Worm (Caenorhabditis elegans) whole organism, young adult: Measurements from ENCODE around the gene B0432.8.

Experiments used
- B0019.2 ChIP-seq: fragments of 200-800 bp; sonication (Bioruptor generic); conservative IDR thresholded peaks from 2 replicates; pipeline ENCODE4 v1.3.6; 2022; ENCODE audit warnings: missing genetic modification reagents, missing genetic modification characterization, missing compliant biosample characterization
- B0261.1 ChIP-seq: sonication (generic microtip); optimal IDR thresholded peaks from 2 replicates; lab custom pipeline; 2016; ENCODE audit warnings: mild to moderate bottlenecking, missing genetic modification characterization, moderate library complexity, missing compliant biosample characterization
- C17E4.6 ChIP-seq: fragments of 200-800 bp; sonication (Bioruptor generic); IDR thresholded peaks from 2 replicates; pipeline ENCODE4 v1.3.6; 2022; ENCODE audit warnings: missing genetic modification reagents, missing genetic modification characterization, missing compliant biosample characterization
- F37B4.10 ChIP-seq: fragments of 200-800 bp; sonication (Bioruptor generic); IDR thresholded peaks from 2 replicates; pipeline ENCODE4 v1.3.6; 2022; ENCODE audit warnings: missing genetic modification characterization, missing compliant biosample characterization
- F39B2.1 ChIP-seq: fragments of 200-800 bp; sonication (Bioruptor generic); IDR thresholded peaks from 2 replicates; pipeline ENCODE4 v1.3.6; 2022; ENCODE audit warnings: missing genetic modification reagents, missing genetic modification characterization, missing compliant biosample characterization
- F49E8.2 ChIP-seq: sonication (generic microtip); optimal IDR thresholded peaks from 3 replicates; lab custom pipeline; 2017; ENCODE audit warnings: missing genetic modification characterization, mild to moderate bottlenecking, missing compliant biosample characterization, antibody characterized with exemption, moderate library complexity; ENCODE audit not compliant: insufficient read depth
- F57A8.1 ChIP-seq: fragments of 200-800 bp; sonication (Bioruptor generic); optimal IDR thresholded peaks from 2 replicates; lab custom pipeline; 2018; ENCODE audit warnings: mild to moderate bottlenecking, missing genetic modification characterization, moderate library complexity, missing compliant biosample characterization
- Y53F4B.3 ChIP-seq: fragments of 200-800 bp; sonication (Bioruptor generic); IDR thresholded peaks from 2 replicates; pipeline ENCODE4 v1.3.6; 2022; ENCODE audit warnings: missing genetic modification reagents, missing genetic modification characterization, missing compliant biosample characterization
- Y56A3A.18 ChIP-seq: fragments of 200-800 bp; sonication (Bioruptor generic); IDR thresholded peaks from 2 replicates; pipeline ENCODE4 v1.3.6; 2022; ENCODE audit warnings: missing genetic modification reagents, missing genetic modification characterization, missing compliant biosample characterization
- akir-1 ChIP-seq: fragments of 200-800 bp; sonication (Bioruptor generic); optimal IDR thresholded peaks from 2 replicates; lab custom pipeline; 2018; ENCODE audit warnings: mild to moderate bottlenecking, missing genetic modification characterization, moderate library complexity, missing compliant biosample characterization
- ama-1 ChIP-seq, 3 experiments: fragments of 150-350 bp in 1 of 3; sonication (generic microtip) in 2 of 3; optimal IDR thresholded peaks; 2 replicates each; lab custom pipeline; 2014 to 2018; ENCODE audit warnings: missing biosample characterization in 2 of 3, missing genetic modification characterization in 2 of 3, missing genetic modification reagents in 2 of 3
- atf-7 ChIP-seq: sonication (generic microtip); optimal IDR thresholded peaks from 2 replicates; lab custom pipeline; 2017; ENCODE audit warnings: mild to moderate bottlenecking, missing genetic modification characterization, missing compliant biosample characterization
- attf-3 ChIP-seq: fragments of 200-800 bp; sonication (Bioruptor generic); conservative IDR thresholded peaks from 2 replicates; pipeline ENCODE4 v1.3.6; 2022; ENCODE audit warnings: missing genetic modification reagents, missing genetic modification characterization, missing compliant biosample characterization
- bed-1 ChIP-seq: fragments of 200-800 bp; sonication (Bioruptor generic); IDR thresholded peaks from 2 replicates; pipeline ENCODE4 v1.3.6; 2022; ENCODE audit warnings: missing genetic modification reagents, missing genetic modification characterization, missing compliant biosample characterization
- efl-1 ChIP-seq: fragments of 150-350 bp; optimal IDR thresholded peaks from 2 replicates; lab custom pipeline; 2014; ENCODE audit warnings: missing biosample characterization, missing genetic modification reagents, missing genetic modification characterization
- fkh-3 ChIP-seq: sonication (generic microtip); optimal IDR thresholded peaks from 2 replicates; lab custom pipeline; 2016; ENCODE audit warnings: mild to moderate bottlenecking, missing genetic modification characterization, missing compliant biosample characterization
- gei-17 ChIP-seq: fragments of 200-800 bp; sonication (Bioruptor generic); optimal IDR thresholded peaks from 2 replicates; lab custom pipeline; 2018; ENCODE audit warnings: mild to moderate bottlenecking, missing genetic modification characterization, missing compliant biosample characterization
- lin-26 ChIP-seq: fragments of 200-800 bp; sonication (Bioruptor generic); IDR thresholded peaks from 2 replicates; pipeline ENCODE4 v1.3.6; 2022; ENCODE audit warnings: missing genetic modification reagents, missing genetic modification characterization, missing compliant biosample characterization
- madf-10 ChIP-seq: sonication (generic microtip); optimal IDR thresholded peaks from 2 replicates; lab custom pipeline; 2016; ENCODE audit warnings: mild to moderate bottlenecking, missing genetic modification characterization, missing compliant biosample characterization
- madf-8 ChIP-seq: fragments of 200-800 bp; sonication (Bioruptor generic); conservative IDR thresholded peaks from 2 replicates; pipeline ENCODE4 v1.3.6; 2022; ENCODE audit warnings: missing genetic modification reagents, missing genetic modification characterization, missing compliant biosample characterization
- mel-28 ChIP-seq: sonication (generic microtip); optimal IDR thresholded peaks from 2 replicates; lab custom pipeline; 2016; ENCODE audit warnings: borderline replicate concordance, mild to moderate bottlenecking, missing genetic modification characterization, missing compliant biosample characterization
- nfya-2 ChIP-seq: fragments of 200-800 bp; sonication (Bioruptor generic); IDR thresholded peaks from 2 replicates; pipeline ENCODE4 v1.3.6; 2022; ENCODE audit warnings: missing genetic modification reagents, missing genetic modification characterization, missing compliant biosample characterization
- nhr-120 ChIP-seq: fragments of 200-800 bp; sonication (Bioruptor generic); IDR thresholded peaks from 2 replicates; pipeline ENCODE4 v1.3.6; 2022; ENCODE audit warnings: missing genetic modification characterization, missing compliant biosample characterization
- nhr-80 ChIP-seq: sonication (generic microtip); optimal IDR thresholded peaks from 2 replicates; lab custom pipeline; 2016; ENCODE audit warnings: missing genetic modification characterization, missing compliant biosample characterization
- pha-4 ChIP-seq: fragments of 150-350 bp; sonication (generic microtip); optimal IDR thresholded peaks from 2 replicates; lab custom pipeline; 2014; ENCODE audit warnings: missing biosample characterization, missing genetic modification reagents, missing genetic modification characterization
- snpc-1.3 ChIP-seq: sonication (generic microtip); optimal IDR thresholded peaks from 2 replicates; lab custom pipeline; 2017; ENCODE audit warnings: missing genetic modification characterization, mild to moderate bottlenecking, missing compliant biosample characterization, antibody characterized with exemption, moderate library complexity, missing genotype, missing genetic modification reagents; ENCODE audit not compliant: insufficient read depth
- snpc-4 ChIP-seq, 5 experiments: fragments of 150-350 bp in 1 of 5; sonication (generic microtip) in 4 of 5; optimal IDR thresholded peaks; 2 replicates each; lab custom pipeline; 2014 to 2018; ENCODE audit warnings: missing genetic modification characterization in 5 of 5, missing biosample characterization in 3 of 5, antibody characterized with exemption in 2 of 5, mild to moderate bottlenecking in 2 of 5, missing compliant biosample characterization in 2 of 5, missing genotype in 2 of 5, moderate library complexity in 2 of 5, missing genetic modification reagents in 1 of 5
- sptf-2 ChIP-seq: fragments of 200-800 bp; sonication (Bioruptor generic); optimal IDR thresholded peaks from 2 replicates; lab custom pipeline; 2018; ENCODE audit warnings: mild to moderate bottlenecking, missing genetic modification characterization, missing compliant biosample characterization
- tbx-9 ChIP-seq: sonication (generic microtip); optimal IDR thresholded peaks from 2 replicates; lab custom pipeline; 2016; ENCODE audit warnings: borderline replicate concordance, missing genetic modification characterization, inconsistent platforms, missing compliant biosample characterization
- unc-62 ChIP-seq: fragments of 150-350 bp; optimal IDR thresholded peaks from 2 replicates; lab custom pipeline; 2014; ENCODE audit warnings: missing biosample characterization, missing genetic modification reagents, missing genetic modification characterization
- zfh-2 ChIP-seq: fragments of 200-800 bp; sonication (Bioruptor generic); conservative IDR thresholded peaks from 2 replicates; pipeline ENCODE4 v1.3.6; 2022; ENCODE audit warnings: missing genetic modification reagents, missing genetic modification characterization, missing compliant biosample characterization
- zim-3 ChIP-seq: sonication (generic microtip); optimal IDR thresholded peaks from 2 replicates; lab custom pipeline; 2017; ENCODE audit warnings: mild to moderate bottlenecking, missing genetic modification characterization, moderate library complexity, missing compliant biosample characterization

The B0432.8 gene

ce11 chrII:255124-255523 is 23.4 kb downstream of the B0432.8 start (continued):
- TF ChIP-seq akir-1 (GFP tag; lab: Kevin White, UChicago) (peak; percentile 18), F49E8.2 (tag; lab: Kevin White, UChicago) (peak; percentile 87), atf-7 (peak; percentile 69), B0261.1 (peak; percentile 13), nhr-120 (no peak), attf-3 (peak; percentile 80), nfya-2 (GFP tag; lab: Robert Waterston, UW) (no peak), zfh-2 (peak; percentile 70; the same call in 1 of the 2 replicates), F37B4.10 (GFP tag; lab: Robert Waterston, UW) (no peak), fkh-3 (tag; lab: Kevin White, UChicago) (no peak), efl-1 (peak; percentile 79), Y53F4B.3 (GFP tag; lab: Robert Waterston, UW) (peak; percentile 63; the same call in 1 of the 2 replicates), zim-3 (tag; lab: Kevin White, UChicago) (peak; percentile 48), mel-28 (tag; lab: Kevin White, UChicago) (peak; percentile 70), unc-62 (GFP tag; lab: Kevin White, UChicago) (no peak)

- TF ChIP-seq ama-1 (optimal IDR thresholded peaks at IDR 0.05; lab: Kevin White, UChicago), result no peak
- no peak for TF ChIP-seq ama-1 (GFP tag; optimal IDR thresholded peaks at IDR 0.05; lab: Kevin White, UChicago)
- no peak for TF ChIP-seq F39B2.1 (GFP tag; lab: Robert Waterston, UW)
- TF ChIP-seq madf-8, result no peak
- TF ChIP-seq B0019.2 (GFP tag; lab: Robert Waterston, UW), result no peak
- no peak for TF ChIP-seq gei-17 (GFP tag; lab: Kevin White, UChicago)
- TF ChIP-seq sptf-2 (GFP tag; lab: Kevin White, UChicago), result no peak
- TF ChIP-seq Y53F4B.3 (GFP tag; lab: Robert Waterston, UW), result no peak
- TF ChIP-seq, all 124 proteins: peak for 0
These were observed 30.8 kb downstream of the B0432.8 start for ce11 chrII:247736-248135.

- TF ChIP-seq madf-10, result no peak
- no peak for TF ChIP-seq tbx-9 (tag; lab: Kevin White, UChicago)
- peak; percentile 72 for TF ChIP-seq nhr-80 (tag; lab: Kevin White, UChicago)
These were observed 38.5 kb downstream of the B0432.8 start for ce11 chrII:240043-240442.

ce11 chrII:237721-238120 is 40.8 kb downstream of the B0432.8 start, which contains the start of gene laat-1:
Gene laat-1, minus strand, starts transcription at chrII:237821.
- 0 out of 2 replicates have a peak, but pooled peaks have one; percentile 22 for TF ChIP-seq bed-1 (GFP tag; lab: Robert Waterston, UW)
- no peak for TF ChIP-seq snpc-4 (GFP tag; optimal IDR thresholded peaks at IDR 0.05; lab: Kevin White, UChicago)
- TF ChIP-seq snpc-4 (tag; optimal IDR thresholded peaks at IDR 0.05; lab: Kevin White, UChicago), result no peak

- no peak for TF ChIP-seq Y56A3A.18
- no peak for TF ChIP-seq C17E4.6 (GFP tag; lab: Robert Waterston, UW)
- no peak for TF ChIP-seq bed-1 (GFP tag; lab: Robert Waterston, UW)
- no peak for TF ChIP-seq snpc-1.3 (tag; lab: Kevin White, UChicago)
- no peak for TF ChIP-seq nhr-120
- TF ChIP-seq F57A8.1, result no peak
- no peak for TF ChIP-seq pha-4 (tag; lab: Kevin White, UChicago)
- no peak for TF ChIP-seq sptf-2 (GFP tag; lab: Kevin White, UChicago)
- TF ChIP-seq lin-26 (GFP tag; lab: Robert Waterston, UW), result no peak
These were observed 45.9 kb downstream of the B0432.8 start, which contains the start of gene Y43H11AL.1 for ce11 chrII:232641-233040. Gene Y43H11AL.1, minus strand, starts transcription at chrII:232741.
